Worm (Caenorhabditis elegans) whole organism, L3 larva: ENCODE results near the gene tsp-18.

Experiments
- fos-1 ChIP-seq: fragments of 150-350 bp; optimal IDR thresholded peaks from 2 replicates; lab custom pipeline; 2014; ENCODE audit warnings: missing biosample characterization, missing genetic modification characterization
- nhr-28 ChIP-seq: fragments of 150-350 bp; optimal IDR thresholded peaks from 2 replicates; lab custom pipeline; 2014; ENCODE audit warnings: missing biosample characterization, missing genetic modification characterization

- TF ChIP-seq nhr-28 (tag; lab: Kevin White, UChicago) (no peak), fos-1 (tag; lab: Kevin White, UChicago) (no peak)
Observed at ce11 chrII:5892813-5893212, 11.5 kb upstream of the tsp-18 start.
